Worm (Caenorhabditis elegans): Measurements from ENCODE around the gene srx-76.

The srx-76 gene

ce11 chrV:11913283-11913682, 21.7 kb downstream of the srx-76 start:
- TF ChIP-seq lsy-2 (tag; optimal IDR thresholded peaks at IDR 0.05) (no peak), aly-2 (tag; optimal IDR thresholded peaks at IDR 0.05) (peak; percentile 48), dsc-1 (tag; optimal IDR thresholded peaks at IDR 0.05) (no peak), efl-1 (optimal IDR thresholded peaks at IDR 0.05) (no peak), efl-1 (GFP tag; optimal IDR thresholded peaks at IDR 0.05 in 1 of 2) (peak in 1 of 2 experiments; percentile 86)

- TF ChIP-seq hpl-2 (GFP tag; optimal IDR thresholded peaks at IDR 0.05) (no peak), nhr-85 (tag) (peak; percentile 4), C04F5.9 (tag; optimal IDR thresholded peaks at IDR 0.05) (no peak), nhr-12 (tag; optimal IDR thresholded peaks at IDR 0.05) (no peak), dsc-1 (tag; optimal IDR thresholded peaks at IDR 0.05) (no peak)
Measured at ce11 chrV:11917186-11917585, 25.6 kb downstream of the srx-76 start, which contains the start of gene R31.2. Gene R31.2, plus strand, starts transcription at chrV:11917573.

ce11 chrV:11919639-11920038, 28.0 kb downstream of the srx-76 start:
- TF ChIP-seq nhr-71 (tag; optimal IDR thresholded peaks at IDR 0.05) (peak; percentile 14), lin-14 (GFP tag; optimal IDR thresholded peaks at IDR 0.05) (peak; percentile 37), irx-1 (tag; optimal IDR thresholded peaks at IDR 0.05) (no peak), isw-1 (GFP tag; IDR thresholded peaks at IDR 0.05) (no peak), F16B12.6 (tag; optimal IDR thresholded peaks at IDR 0.05) (no peak), rnt-1 (tag; optimal IDR thresholded peaks at IDR 0.05) (peak; percentile 28), tlp-1 (tag; optimal IDR thresholded peaks at IDR 0.05) (no peak)

ce11 chrV:11921229-11921628, 29.6 kb downstream of the srx-76 start:
- no peak for TF ChIP-seq ztf-11 (tag; optimal IDR thresholded peaks at IDR 0.05)
- TF ChIP-seq snu-23 (GFP tag; optimal IDR thresholded peaks at IDR 0.05), result peak; percentile 43
- TF ChIP-seq sptf-1 (tag; optimal IDR thresholded peaks at IDR 0.05), result no peak
- TF ChIP-seq lsy-2 (tag; optimal IDR thresholded peaks at IDR 0.05), result peak in 1 of 2 experiments; percentile 23
- TF ChIP-seq fkh-8 (tag; optimal IDR thresholded peaks at IDR 0.05), result no peak
- TF ChIP-seq C16A3.4 (tag; optimal IDR thresholded peaks at IDR 0.05), result peak; percentile 3
- no peak for TF ChIP-seq hlh-4 (tag; optimal IDR thresholded peaks at IDR 0.05)
- TF ChIP-seq skn-1 (tag; optimal IDR thresholded peaks at IDR 0.05), result no peak
- TF ChIP-seq elt-3 (tag; optimal IDR thresholded peaks at IDR 0.05), result peak in 1 of 6 experiments; percentile 37
- peak in 1 of 3 experiments; percentile 2 for TF ChIP-seq ceh-82 (tag; optimal IDR thresholded peaks at IDR 0.05)
- TF ChIP-seq aha-1 (tag; optimal IDR thresholded peaks at IDR 0.05), result no peak
- TF ChIP-seq dpl-1 (GFP tag; optimal IDR thresholded peaks at IDR 0.05), result peak in 1 of 3 experiments; percentile 1
- TF ChIP-seq nhr-71 (tag; optimal IDR thresholded peaks at IDR 0.05), result peak; percentile 2
- TF ChIP-seq vab-15 (tag; optimal IDR thresholded peaks at IDR 0.05), result no peak
- TF ChIP-seq nhr-11 (tag; optimal IDR thresholded peaks at IDR 0.05), result no peak
- peak; percentile 15 for TF ChIP-seq blmp-1 (tag; optimal IDR thresholded peaks at IDR 0.05)
- peak in 1 of 2 experiments; percentile 60 for TF ChIP-seq mdl-1 (tag; optimal IDR thresholded peaks at IDR 0.05)
- no peak for TF ChIP-seq hlh-17 (GFP tag; optimal IDR thresholded peaks at IDR 0.05; ENCODE audit: borderline replicate concordance)
- no peak for TF ChIP-seq unc-98 (GFP tag; IDR thresholded peaks at IDR 0.05)
- TF ChIP-seq nhr-85 (tag), result peak; percentile 13
- no peak for TF ChIP-seq snpc-4 (tag; optimal IDR thresholded peaks at IDR 0.05)
- TF ChIP-seq unc-130 (tag; optimal IDR thresholded peaks at IDR 0.05), result peak; percentile 2
- TF ChIP-seq tbx-2 (tag; optimal IDR thresholded peaks at IDR 0.05), result peak; percentile 6
- TF ChIP-seq nhr-77 (tag; optimal IDR thresholded peaks at IDR 0.05), result no peak
- no peak for TF ChIP-seq lin-13 (GFP tag; optimal IDR thresholded peaks at IDR 0.05)
- TF ChIP-seq zip-4 (GFP tag; optimal IDR thresholded peaks at IDR 0.05), result no peak
- TF ChIP-seq aly-2 (tag; optimal IDR thresholded peaks at IDR 0.05), result no peak
- TF ChIP-seq nhr-19 (GFP tag; conservative IDR thresholded peaks at IDR 0.05), result peak; percentile 33; the same call in 1 of the 2 replicates
- TF ChIP-seq pax-3 (tag; optimal IDR thresholded peaks at IDR 0.05), result no peak
- no peak for TF ChIP-seq efl-3 (GFP tag; optimal IDR thresholded peaks at IDR 0.05)
- TF ChIP-seq nhr-20 (tag; optimal IDR thresholded peaks at IDR 0.05), result peak; percentile 40
- no peak for TF ChIP-seq grh-1 (GFP tag; IDR thresholded peaks at IDR 0.05)
- TF ChIP-seq mef-2 (tag; optimal IDR thresholded peaks at IDR 0.05), result no peak
- TF ChIP-seq lin-35 (GFP tag; optimal IDR thresholded peaks at IDR 0.05), result peak; percentile 16 to 52
- TF ChIP-seq lin-15B (tag; optimal IDR thresholded peaks at IDR 0.05), result no peak
- peak; percentile 68 for TF ChIP-seq lin-14 (GFP tag; optimal IDR thresholded peaks at IDR 0.05)
- TF ChIP-seq hpl-2 (GFP tag; optimal IDR thresholded peaks at IDR 0.05), result no peak
- no peak for TF ChIP-seq mab-9 (GFP tag; IDR thresholded peaks at IDR 0.05)
